Fruit fly (Drosophila melanogaster): Measurements from ENCODE around the gene hyx.

The hyx gene

dm6 chr3R:9057032-9057397, 18.5 kb downstream of the hyx start:
- TF ChIP-seq CG8301 (tag; optimal IDR thresholded peaks at IDR 0.05) = no peak
- TF ChIP-seq CG4496 (GFP tag; IDR thresholded peaks at IDR 0.05) = no peak
- no peak for TF ChIP-seq CG9948 (tag; optimal IDR thresholded peaks at IDR 0.05)
- TF ChIP-seq EcR (GFP tag; optimal IDR thresholded peaks at IDR 0.05) = no peak
- no peak for TF ChIP-seq Ets98B (GFP tag; IDR thresholded peaks at IDR 0.05)
- no peak for TF ChIP-seq CG34367 (tag; optimal IDR thresholded peaks at IDR 0.05)
- TF ChIP-seq Pif1A (GFP tag; optimal IDR thresholded peaks at IDR 0.05) = no peak
- no peak for TF ChIP-seq D1 (tag; optimal IDR thresholded peaks at IDR 0.05)
- TF ChIP-seq fd96Ca (GFP tag; IDR thresholded peaks at IDR 0.05) = no peak
- no peak for TF ChIP-seq CG8159 (tag; optimal IDR thresholded peaks at IDR 0.05)
- TF ChIP-seq rn (GFP tag; IDR thresholded peaks at IDR 0.05) = no peak
- TF ChIP-seq Snoo (tag; optimal IDR thresholded peaks at IDR 0.05) = no peak
- TF ChIP-seq gl (tag; optimal IDR thresholded peaks at IDR 0.05) = no peak
- TF ChIP-seq CG17806 (tag; optimal IDR thresholded peaks at IDR 0.05) = no peak
- TF ChIP-seq CG32121 (GFP tag; IDR thresholded peaks at IDR 0.05) = no peak
- TF ChIP-seq CG14655 (GFP tag; optimal IDR thresholded peaks at IDR 0.05) = no peak
- no peak for TF ChIP-seq CG13204 (GFP tag; optimal IDR thresholded peaks at IDR 0.05)
- TF ChIP-seq Pif1B (GFP tag; optimal IDR thresholded peaks at IDR 0.05) = no peak
- TF ChIP-seq CG12605 (GFP tag; IDR thresholded peaks at IDR 0.05) = no peak

- TF ChIP-seq CG10348 (GFP tag; IDR thresholded peaks at IDR 0.05) = no peak
- TF ChIP-seq CG14655 (GFP tag; optimal IDR thresholded peaks at IDR 0.05) = peak; percentile 98
- TF ChIP-seq CG13204 (GFP tag; optimal IDR thresholded peaks at IDR 0.05) = peak; percentile 88
- TF ChIP-seq rn (GFP tag; IDR thresholded peaks at IDR 0.05) = no peak
- TF ChIP-seq Snoo (tag; optimal IDR thresholded peaks at IDR 0.05) = peak; percentile 96
- peak; percentile 97 for TF ChIP-seq CG8301 (tag; optimal IDR thresholded peaks at IDR 0.05)
- TF ChIP-seq CG4496 (GFP tag; IDR thresholded peaks at IDR 0.05) = no peak
- no peak for TF ChIP-seq Ets98B (GFP tag; IDR thresholded peaks at IDR 0.05)
- TF ChIP-seq CG8159 (tag; optimal IDR thresholded peaks at IDR 0.05) = peak; percentile 89
- peak; percentile 85 for TF ChIP-seq CG15710 (tag; optimal IDR thresholded peaks at IDR 0.05)
- no peak for TF ChIP-seq CG32121 (GFP tag; IDR thresholded peaks at IDR 0.05)
- no peak for TF ChIP-seq CG12605 (GFP tag; IDR thresholded peaks at IDR 0.05)
- peak; percentile 93 for TF ChIP-seq CG9948 (tag; optimal IDR thresholded peaks at IDR 0.05)
- TF ChIP-seq CG34367 (tag; optimal IDR thresholded peaks at IDR 0.05) = peak; percentile 76
- TF ChIP-seq D1 (tag; optimal IDR thresholded peaks at IDR 0.05) = peak; percentile 92
- no peak for TF ChIP-seq fd96Ca (GFP tag; IDR thresholded peaks at IDR 0.05)
- TF ChIP-seq Pif1B (GFP tag; optimal IDR thresholded peaks at IDR 0.05) = peak; percentile 89
- TF ChIP-seq gl (tag; optimal IDR thresholded peaks at IDR 0.05) = peak; percentile 87
- TF ChIP-seq EcR (GFP tag; optimal IDR thresholded peaks at IDR 0.05) = peak; percentile 57
- peak; percentile 91 for TF ChIP-seq Pif1A (GFP tag; optimal IDR thresholded peaks at IDR 0.05)
- peak; percentile 87 for TF ChIP-seq CG17806 (tag; optimal IDR thresholded peaks at IDR 0.05)
Measured at dm6 chr3R:9057398-9058058, 19.0 kb downstream of the hyx start.

dm6 chr3R:9062756-9063155, 24.2 kb downstream of the hyx start:
- TF ChIP-seq Pif1B (GFP tag; optimal IDR thresholded peaks at IDR 0.05) = no peak
- TF ChIP-seq Pif1A (GFP tag; optimal IDR thresholded peaks at IDR 0.05) = no peak
- TF ChIP-seq CG4496 (GFP tag; IDR thresholded peaks at IDR 0.05) = peak; percentile 64; the same call in 2 of the 3 replicates
- TF ChIP-seq CG8301 (tag; optimal IDR thresholded peaks at IDR 0.05) = no peak
- no peak for TF ChIP-seq Snoo (tag; optimal IDR thresholded peaks at IDR 0.05)
- peak; percentile 67; the same call in 1 of the 3 replicates for TF ChIP-seq fd96Ca (GFP tag; IDR thresholded peaks at IDR 0.05)
- TF ChIP-seq CG8159 (tag; optimal IDR thresholded peaks at IDR 0.05) = no peak
- TF ChIP-seq D1 (tag; optimal IDR thresholded peaks at IDR 0.05) = no peak
- no peak for TF ChIP-seq gl (tag; optimal IDR thresholded peaks at IDR 0.05)
- no peak for TF ChIP-seq EcR (GFP tag; optimal IDR thresholded peaks at IDR 0.05)
- TF ChIP-seq rn (GFP tag; IDR thresholded peaks at IDR 0.05) = no peak
- peak; percentile 69 for TF ChIP-seq CG12605 (GFP tag; IDR thresholded peaks at IDR 0.05)
- TF ChIP-seq CG32121 (GFP tag; IDR thresholded peaks at IDR 0.05) = 0 out of 2 replicates have a peak, but pooled peaks have one; percentile 13
- peak; percentile 13 for TF ChIP-seq CG9948 (tag; optimal IDR thresholded peaks at IDR 0.05)
- TF ChIP-seq CG17806 (tag; optimal IDR thresholded peaks at IDR 0.05) = peak; percentile 21
- peak; percentile 23 for TF ChIP-seq CG15710 (tag; optimal IDR thresholded peaks at IDR 0.05)
- TF ChIP-seq Ets98B (GFP tag; IDR thresholded peaks at IDR 0.05) = peak; percentile 17; the same call in 1 of the 2 replicates
- no peak for TF ChIP-seq CG13204 (GFP tag; optimal IDR thresholded peaks at IDR 0.05)
- TF ChIP-seq CG34367 (tag; optimal IDR thresholded peaks at IDR 0.05) = no peak
- no peak for TF ChIP-seq CG14655 (GFP tag; optimal IDR thresholded peaks at IDR 0.05)
- TF ChIP-seq CG10348 (GFP tag; IDR thresholded peaks at IDR 0.05) = no peak

dm6 chr3R:9064874-9065273, 26.3 kb downstream of the hyx start, which contains the start of the genes beag and Ada:
beag (minus strand) TSS chr3R:9065078.
Ada (plus strand) TSS chr3R:9065183.
- TF ChIP-seq CG13204 (GFP tag; optimal IDR thresholded peaks at IDR 0.05) = no peak
- 0 out of 2 replicates have a peak, but pooled peaks have one; percentile 10 for TF ChIP-seq Ets98B (GFP tag; IDR thresholded peaks at IDR 0.05)
- TF ChIP-seq CG4496 (GFP tag; IDR thresholded peaks at IDR 0.05) = peak; percentile 54; the same call in 2 of the 3 replicates

- TF ChIP-seq D1 (tag; optimal IDR thresholded peaks at IDR 0.05) (peak; percentile 21), gl (tag; optimal IDR thresholded peaks at IDR 0.05) (no peak)
Measured at dm6 chr3R:9068418-9068817, 29.9 kb downstream of the hyx start.

dm6 chr3R:9069874-9070273, 31.3 kb downstream of the hyx start:
- no peak for TF ChIP-seq D1 (tag; optimal IDR thresholded peaks at IDR 0.05)
- TF ChIP-seq CG8159 (tag; optimal IDR thresholded peaks at IDR 0.05) = no peak

Measured in whole organism, pupa.